Fruit fly (Drosophila melanogaster): Measurements from ENCODE around the gene CG5921.

CG5921 gene

DNA sequence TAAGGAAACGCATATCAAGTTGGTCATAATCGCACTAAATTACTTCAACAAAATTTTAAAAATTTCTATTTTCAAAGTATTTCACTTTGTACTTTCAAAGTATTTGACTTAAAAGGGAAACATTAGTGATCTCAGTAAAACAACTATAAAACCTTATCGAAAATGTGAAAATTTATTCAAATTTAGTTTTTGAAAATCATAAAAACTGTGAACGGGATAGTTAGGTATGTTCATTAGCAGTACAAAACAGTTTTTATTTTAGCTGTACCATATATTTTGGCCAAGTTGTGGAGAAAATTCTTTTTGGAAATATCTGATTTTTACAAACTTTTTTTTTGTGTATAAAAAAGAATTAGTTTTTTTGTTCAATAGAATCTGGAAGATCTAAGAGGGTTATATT, 15.7 kb downstream of the CG5921 start, which contains the start of gene CG43115:
Gene CG43115 (minus strand): TSS at position 101 of the 400 bp plus-strand sequence.
- TF ChIP-seq pad (GFP tag; optimal IDR thresholded peaks at IDR 0.05) = no peak
- no peak for TF ChIP-seq bab1 (GFP tag; optimal IDR thresholded peaks at IDR 0.05)
- TF ChIP-seq CG7101 (tag; optimal IDR thresholded peaks at IDR 0.05) = no peak
- TF ChIP-seq CG11617 (GFP tag; optimal IDR thresholded peaks at IDR 0.05) = no peak
- no peak for TF ChIP-seq tj (GFP tag; optimal IDR thresholded peaks at IDR 0.05)

DNA sequence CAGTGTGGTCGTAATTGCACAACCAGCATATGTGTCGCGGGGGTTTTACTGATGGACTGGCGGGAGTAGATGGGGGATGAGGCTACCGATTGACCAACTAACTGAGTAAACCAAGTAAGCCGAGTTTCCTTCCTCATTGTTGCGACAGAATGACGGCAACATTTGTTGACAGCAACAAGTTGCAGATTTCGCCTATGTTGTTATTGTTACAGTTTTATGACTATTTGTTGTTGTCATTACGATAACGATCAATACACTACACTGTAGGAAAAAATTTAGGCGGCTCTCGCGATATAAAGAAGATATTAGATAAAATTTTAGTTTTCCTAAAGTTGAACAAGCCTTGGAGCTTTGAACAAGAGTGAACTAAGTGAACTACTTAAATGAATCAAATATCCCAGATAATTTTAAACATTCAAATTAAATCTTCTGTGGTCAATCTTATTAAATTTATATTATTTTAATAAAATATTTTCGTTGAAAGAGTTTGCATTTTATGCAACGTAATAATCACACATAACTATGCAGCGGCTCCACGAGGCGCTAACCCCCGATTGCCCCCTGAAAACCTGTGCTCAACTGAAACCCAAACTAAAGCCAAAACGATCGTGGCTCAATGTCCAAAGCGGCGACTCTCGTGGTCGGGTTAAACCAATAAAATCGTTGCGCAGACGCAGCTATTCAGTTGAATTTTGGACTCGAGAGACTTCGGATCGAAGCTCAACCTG, 16.8 kb downstream of the CG5921 start, which contains the start of gene CG5928:
Gene CG5928 (plus strand): TSS at position 678 of the 728 bp plus-strand sequence.
- TF ChIP-seq toe (GFP tag; optimal IDR thresholded peaks at IDR 0.05) = no peak
- no peak for TF ChIP-seq CG1620 (GFP tag; optimal IDR thresholded peaks at IDR 0.05)
- TF ChIP-seq cic (GFP tag; optimal IDR thresholded peaks at IDR 0.05) = no peak
- no peak for TF ChIP-seq Mnt (GFP tag; optimal IDR thresholded peaks at IDR 0.05)
- TF ChIP-seq CG5204 (GFP tag; optimal IDR thresholded peaks at IDR 0.05) = no peak
- TF ChIP-seq bab1 (GFP tag; optimal IDR thresholded peaks at IDR 0.05) = no peak
- no peak for TF ChIP-seq cnc (optimal IDR thresholded peaks at IDR 0.05)
- TF ChIP-seq CG7045 (GFP tag; optimal IDR thresholded peaks at IDR 0.05) = no peak
- TF ChIP-seq ovo (GFP tag; optimal IDR thresholded peaks at IDR 0.05) = no peak
- TF ChIP-seq CG14711 (tag; optimal IDR thresholded peaks at IDR 0.05) = no peak
- no peak for TF ChIP-seq Crg-1 (GFP tag; optimal IDR thresholded peaks at IDR 0.05)
- no peak for TF ChIP-seq CG7101 (tag; optimal IDR thresholded peaks at IDR 0.05)
- TF ChIP-seq Hr96 (GFP tag; optimal IDR thresholded peaks at IDR 0.05) = no peak
- no peak for TF ChIP-seq CG12768 (GFP tag; optimal IDR thresholded peaks at IDR 0.05)
- no peak for TF ChIP-seq CG33017 (tag; optimal IDR thresholded peaks at IDR 0.05)
- TF ChIP-seq Clk (GFP tag; optimal IDR thresholded peaks at IDR 0.05) = no peak
- no peak for TF ChIP-seq tj (GFP tag; optimal IDR thresholded peaks at IDR 0.05)
- TF ChIP-seq kay (GFP tag; ENCODE audit: borderline replicate concordance) = no peak
- TF ChIP-seq CG11617 (GFP tag; optimal IDR thresholded peaks at IDR 0.05) = no peak

DNA sequence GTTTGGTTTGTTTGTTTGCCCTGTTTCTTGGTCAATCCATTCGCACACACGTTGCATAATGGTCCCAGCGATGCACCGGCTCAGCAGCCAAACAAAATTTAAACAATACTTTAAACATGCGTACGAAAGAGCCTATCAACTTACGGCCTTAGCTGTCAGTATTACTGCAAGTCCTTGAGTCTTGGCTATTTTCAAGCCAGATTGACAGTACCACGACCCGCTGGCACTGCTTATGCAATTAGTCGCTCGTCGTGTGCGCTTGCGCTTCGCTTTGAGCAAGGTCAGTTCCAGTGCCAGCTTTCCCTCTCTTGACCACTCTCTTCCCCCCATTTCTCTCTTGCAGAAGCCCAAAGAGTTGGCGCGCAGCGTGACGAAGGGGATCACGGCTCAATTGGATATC, 18.1 kb downstream of the CG5921 start:
- TF ChIP-seq cic (GFP tag; optimal IDR thresholded peaks at IDR 0.05) = no peak

dm6 chrX:6074845-6075244, 24.2 kb downstream of the CG5921 start, which contains the start of gene Tsp5D:
Gene Tsp5D (minus strand): TSS chrX:6074857.
- TF ChIP-seq CG11617 (GFP tag; optimal IDR thresholded peaks at IDR 0.05) = no peak
- TF ChIP-seq bab1 (GFP tag; optimal IDR thresholded peaks at IDR 0.05) = peak; percentile 44
- TF ChIP-seq Mnt (GFP tag; optimal IDR thresholded peaks at IDR 0.05) = no peak
- TF ChIP-seq CG1620 (GFP tag; optimal IDR thresholded peaks at IDR 0.05) = no peak
- peak; percentile 55 for TF ChIP-seq CG14711 (tag; optimal IDR thresholded peaks at IDR 0.05)
- no peak for TF ChIP-seq cnc (optimal IDR thresholded peaks at IDR 0.05)
- TF ChIP-seq CG7045 (GFP tag; optimal IDR thresholded peaks at IDR 0.05) = no peak
- no peak for TF ChIP-seq CG5204 (GFP tag; optimal IDR thresholded peaks at IDR 0.05)
- TF ChIP-seq Hr96 (GFP tag; optimal IDR thresholded peaks at IDR 0.05) = no peak
- TF ChIP-seq ovo (GFP tag; optimal IDR thresholded peaks at IDR 0.05) = no peak
- TF ChIP-seq kay (GFP tag; ENCODE audit: borderline replicate concordance) = no peak
- TF ChIP-seq CG33017 (tag; optimal IDR thresholded peaks at IDR 0.05) = no peak
- TF ChIP-seq Crg-1 (GFP tag; optimal IDR thresholded peaks at IDR 0.05) = no peak
- TF ChIP-seq pad (GFP tag; optimal IDR thresholded peaks at IDR 0.05) = no peak
- TF ChIP-seq tj (GFP tag; optimal IDR thresholded peaks at IDR 0.05) = no peak
- TF ChIP-seq Clk (GFP tag; optimal IDR thresholded peaks at IDR 0.05) = no peak
- peak; percentile 40 for TF ChIP-seq CG7101 (tag; optimal IDR thresholded peaks at IDR 0.05)
- TF ChIP-seq cic (GFP tag; optimal IDR thresholded peaks at IDR 0.05) = no peak
- no peak for TF ChIP-seq toe (GFP tag; optimal IDR thresholded peaks at IDR 0.05)
- no peak for TF ChIP-seq CG12768 (GFP tag; optimal IDR thresholded peaks at IDR 0.05)

DNA sequence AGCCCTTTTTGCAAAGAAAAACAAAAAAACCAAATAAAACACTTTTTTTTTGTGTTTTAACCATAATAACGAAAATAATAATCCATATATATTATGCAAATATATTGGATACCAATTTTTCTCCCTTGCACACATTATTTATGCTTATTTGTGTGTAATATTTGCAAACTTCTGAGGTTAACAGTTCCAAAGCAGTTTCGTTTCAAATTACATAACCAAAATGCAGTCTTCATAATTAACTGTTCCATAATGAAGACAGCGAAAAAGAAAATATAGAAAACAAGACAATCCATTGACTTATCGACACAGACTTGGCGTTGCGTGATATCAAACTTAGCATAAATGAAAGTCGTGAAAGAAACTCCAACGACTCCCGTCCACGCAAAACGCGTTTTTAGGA, 25.0 kb downstream of the CG5921 start:
- no peak for TF ChIP-seq Crg-1 (GFP tag; optimal IDR thresholded peaks at IDR 0.05)
- TF ChIP-seq tj (GFP tag; optimal IDR thresholded peaks at IDR 0.05) = peak; percentile 96

DNA sequence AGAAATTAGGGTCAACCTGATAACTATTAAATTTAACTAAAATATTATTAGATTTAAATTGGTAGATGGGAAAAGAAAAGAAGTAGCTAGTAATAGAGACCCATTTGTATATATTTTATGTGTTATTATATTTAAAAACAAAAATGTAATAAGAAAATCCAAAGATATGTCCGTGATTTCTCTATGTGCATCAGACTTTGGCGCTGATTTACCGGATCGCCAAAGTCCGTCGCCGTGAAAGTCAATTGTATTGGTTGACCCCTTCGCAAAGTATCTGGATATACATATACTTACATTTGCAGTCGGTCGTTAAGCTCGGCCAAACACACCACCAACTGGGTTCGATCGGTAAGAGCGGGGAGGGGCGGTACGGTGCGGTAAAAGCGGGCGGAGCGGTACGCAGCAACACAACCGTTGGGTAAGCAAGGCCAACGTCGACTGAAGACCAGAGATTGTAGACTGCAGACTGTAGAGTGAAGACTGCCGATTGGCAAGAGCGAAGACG, 26.5 kb downstream of the CG5921 start:
- TF ChIP-seq toe (GFP tag; optimal IDR thresholded peaks at IDR 0.05) = no peak
- TF ChIP-seq cic (GFP tag; optimal IDR thresholded peaks at IDR 0.05) = no peak
- TF ChIP-seq bab1 (GFP tag; optimal IDR thresholded peaks at IDR 0.05) = peak; percentile 40
- TF ChIP-seq CG12768 (GFP tag; optimal IDR thresholded peaks at IDR 0.05) = peak; percentile 78
- no peak for TF ChIP-seq Clk (GFP tag; optimal IDR thresholded peaks at IDR 0.05)
- no peak for TF ChIP-seq kay (GFP tag; ENCODE audit: borderline replicate concordance)
- TF ChIP-seq CG1620 (GFP tag; optimal IDR thresholded peaks at IDR 0.05) = no peak
- TF ChIP-seq ovo (GFP tag; optimal IDR thresholded peaks at IDR 0.05) = peak; percentile 39
- TF ChIP-seq Crg-1 (GFP tag; optimal IDR thresholded peaks at IDR 0.05) = no peak
- no peak for TF ChIP-seq cnc (optimal IDR thresholded peaks at IDR 0.05)
- TF ChIP-seq CG33017 (tag; optimal IDR thresholded peaks at IDR 0.05) = peak; percentile 61
- peak; percentile 37 for TF ChIP-seq Hr96 (GFP tag; optimal IDR thresholded peaks at IDR 0.05)
- no peak for TF ChIP-seq pad (GFP tag; optimal IDR thresholded peaks at IDR 0.05)
- TF ChIP-seq tj (GFP tag; optimal IDR thresholded peaks at IDR 0.05) = peak; percentile 74
- peak; percentile 15 for TF ChIP-seq CG5204 (GFP tag; optimal IDR thresholded peaks at IDR 0.05)
- TF ChIP-seq CG7101 (tag; optimal IDR thresholded peaks at IDR 0.05) = peak; percentile 49
- TF ChIP-seq CG7045 (GFP tag; optimal IDR thresholded peaks at IDR 0.05) = no peak
- TF ChIP-seq CG14711 (tag; optimal IDR thresholded peaks at IDR 0.05) = no peak
- TF ChIP-seq CG11617 (GFP tag; optimal IDR thresholded peaks at IDR 0.05) = peak; percentile 52
- TF ChIP-seq Mnt (GFP tag; optimal IDR thresholded peaks at IDR 0.05) = peak; percentile 35

Data from whole organism, adult.